Fruit fly (Drosophila melanogaster) whole organism, wandering third instar larva: ENCODE results near the gene Cda5.

Experiments
- CG32264 ChIP-seq: fragments of 200-800 bp; sonication (Bioruptor generic); optimal IDR thresholded peaks from 2 replicates; lab custom pipeline; 2016; ENCODE audit warnings: missing biosample characterization, missing genetic modification characterization
- CrebA ChIP-seq: fragments of 200-800 bp; sonication (Bioruptor generic); optimal IDR thresholded peaks from 2 replicates; lab custom pipeline; 2016; ENCODE audit warnings: missing biosample characterization, mild to moderate bottlenecking, missing genetic modification characterization, borderline replicate concordance
- Dfd ChIP-seq: fragments of >200 bp; optimal IDR thresholded peaks from 2 replicates; lab custom pipeline; 2017; ENCODE audit warnings: missing biosample characterization, missing genetic modification characterization
- Dif ChIP-seq: fragments of 200-275, 200-300 bp; sonication (Bioruptor generic); optimal IDR thresholded peaks from 2 replicates; lab custom pipeline; 2018; ENCODE audit warnings: missing biosample characterization, missing genetic modification characterization; ENCODE audit not compliant: partially characterized antibody
- Hnf4 ChIP-seq: fragments of 200-800 bp; sonication (Bioruptor generic); optimal IDR thresholded peaks from 2 replicates; lab custom pipeline; 2016; ENCODE audit warnings: missing biosample characterization, mild to moderate bottlenecking, missing genetic modification characterization
- Hr78 ChIP-seq: fragments of >200 bp; optimal IDR thresholded peaks from 2 replicates; lab custom pipeline; 2017; ENCODE audit warnings: missing biosample characterization, missing genetic modification characterization
- Hr83 ChIP-seq: fragments of 200-300 bp; sonication (Bioruptor generic); optimal IDR thresholded peaks from 2 replicates; lab custom pipeline; 2016; ENCODE audit warnings: missing biosample characterization, mild to moderate bottlenecking, missing genetic modification characterization, moderate library complexity; ENCODE audit not compliant: poor library complexity, severe bottlenecking
- Mio ChIP-seq: sonication (Bioruptor generic); optimal IDR thresholded peaks from 2 replicates; lab custom pipeline; 2016; ENCODE audit warnings: missing biosample characterization, missing genetic modification characterization
- Myc ChIP-seq: fragments of >200 bp; optimal IDR thresholded peaks from 2 replicates; lab custom pipeline; 2017
- N ChIP-seq: fragments of >200 bp; optimal IDR thresholded peaks from 2 replicates; lab custom pipeline; 2018; ENCODE audit warnings: missing biosample characterization, missing external identifiers, missing genetic modification characterization
- OdsH ChIP-seq: fragments of 200-800 bp; sonication (Bioruptor generic); optimal IDR thresholded peaks from 2 replicates; lab custom pipeline; 2016; ENCODE audit warnings: missing biosample characterization, mild to moderate bottlenecking, missing genetic modification characterization
- Rel ChIP-seq, 2 experiments: fragments of 200-800 bp; sonication (Bioruptor generic) in 1 of 2; optimal IDR thresholded peaks; 2 replicates in 1 of 2; 3 replicates in 1 of 2; lab custom pipeline; 2016 to 2019; ENCODE audit warnings: mild to moderate bottlenecking in 2 of 2, missing biosample characterization in 2 of 2, missing genetic modification characterization in 2 of 2, moderate library complexity in 1 of 2
- Sp1 ChIP-seq: fragments of 200-800 bp; sonication (Bioruptor generic); optimal IDR thresholded peaks from 3 replicates; lab custom pipeline; 2019; ENCODE audit warnings: missing biosample characterization, mild to moderate bottlenecking, missing genetic modification characterization, moderate library complexity
- Vsx2 ChIP-seq: fragments of 200-300, 225-300 bp; sonication (Bioruptor generic); optimal IDR thresholded peaks from 2 replicates; lab custom pipeline; 2018; ENCODE audit warnings: missing biosample characterization, missing genetic modification characterization; ENCODE audit not compliant: partially characterized antibody
- brk ChIP-seq: fragments of 200-800 bp; sonication (Bioruptor generic); optimal IDR thresholded peaks from 2 replicates; lab custom pipeline; 2016; ENCODE audit warnings: missing biosample characterization, mild to moderate bottlenecking, missing genetic modification characterization
- dl ChIP-seq, 2 experiments: fragments of 175-275, 200-275 bp in 1 of 2; fragments of 200-275 bp in 1 of 2; sonication (Bioruptor generic); optimal IDR thresholded peaks; lab custom pipeline; 2018; ENCODE audit warnings: mild to moderate bottlenecking in 2 of 2, missing biosample characterization in 2 of 2, missing genetic modification characterization in 2 of 2, moderate library complexity in 2 of 2; ENCODE audit not compliant: partially characterized antibody in 2 of 2, insufficient read depth in 1 of 2
- dmrt93B ChIP-seq: fragments of 200-800 bp; sonication (Bioruptor generic); optimal IDR thresholded peaks from 2 replicates; lab custom pipeline; 2018; ENCODE audit warnings: missing biosample characterization, mild to moderate bottlenecking, missing genetic modification characterization
- ey ChIP-seq: fragments of 200-800 bp; sonication (Bioruptor generic); optimal IDR thresholded peaks from 2 replicates; lab custom pipeline; 2016; ENCODE audit warnings: missing biosample characterization, missing genetic modification characterization
- h ChIP-seq: fragments of 200-800 bp; sonication (Bioruptor generic); optimal IDR thresholded peaks from 3 replicates; lab custom pipeline; 2016; ENCODE audit warnings: missing biosample characterization, mild to moderate bottlenecking, missing genetic modification characterization
- lola ChIP-seq: fragments of >200 bp; optimal IDR thresholded peaks from 2 replicates; lab custom pipeline; 2017; ENCODE audit warnings: missing biosample characterization, missing genetic modification characterization
- pan ChIP-seq: fragments of >200 bp; optimal IDR thresholded peaks from 2 replicates; lab custom pipeline; 2017
- rgr ChIP-seq: fragments of 200-800 bp; sonication (Bioruptor generic); optimal IDR thresholded peaks from 3 replicates; lab custom pipeline; 2016; ENCODE audit warnings: missing biosample characterization, mild to moderate bottlenecking, missing genetic modification characterization
- sage ChIP-seq: fragments of 200-800 bp; sonication (Bioruptor generic); optimal IDR thresholded peaks from 2 replicates; lab custom pipeline; 2016; ENCODE audit warnings: missing biosample characterization, mild to moderate bottlenecking, missing genetic modification characterization
- tai ChIP-seq: sonication (Bioruptor generic); optimal IDR thresholded peaks from 2 replicates; lab custom pipeline; 2016; ENCODE audit warnings: missing biosample characterization, missing genetic modification characterization
- usp ChIP-seq: fragments of >200 bp; optimal IDR thresholded peaks from 2 replicates; lab custom pipeline; 2017; ENCODE audit warnings: missing biosample characterization, missing genetic modification characterization
- woc ChIP-seq: sonication (Bioruptor generic); optimal IDR thresholded peaks from 2 replicates; lab custom pipeline; 2016; ENCODE audit warnings: missing biosample characterization, mild to moderate bottlenecking, missing genetic modification characterization

The Cda5 gene

dm6 chr2L:107032-107431 lies 41.8 kb upstream of the Cda5 start:
- TF ChIP-seq Hnf4 (GFP tag; lab: Kevin White, UChicago) (no peak), rgr (GFP tag; lab: Kevin White, UChicago) (no peak), usp (GFP tag; lab: Kevin White, UChicago) (no peak), brk (GFP tag; lab: Kevin White, UChicago) (no peak), Sp1 (GFP tag; lab: Kevin White, UChicago) (no peak), Myc (lab: Kevin White, UChicago) (no peak), woc (GFP tag; lab: Kevin White, UChicago) (no peak), dl (GFP tag; optimal IDR thresholded peaks at IDR 0.05; lab: Kevin White, UChicago; ENCODE audit: insufficient read depth in 1 of 2, partially characterized antibody in 2 of 2) (no peak), Hr83 (no peak), dmrt93B (no peak), tai (GFP tag; lab: Kevin White, UChicago) (no peak), Rel (GFP tag; optimal IDR thresholded peaks at IDR 0.05; lab: Kevin White, UChicago) (no peak), Rel (tag; optimal IDR thresholded peaks at IDR 0.05; lab: Kevin White, UChicago) (no peak), Vsx2 (no peak)

- no peak for TF ChIP-seq Hnf4 (GFP tag; lab: Kevin White, UChicago)
- no peak for TF ChIP-seq Dif
- TF ChIP-seq brk (GFP tag; lab: Kevin White, UChicago) = no peak
- no peak for TF ChIP-seq lola (GFP tag; lab: Kevin White, UChicago)
- no peak for TF ChIP-seq ey (GFP tag; lab: Kevin White, UChicago)
- TF ChIP-seq pan (lab: Kevin White, UChicago) = no peak
Observed at dm6 chr2L:106540-106939, 41.3 kb upstream of the Cda5 start, which contains the start of the genes Nhe1 and Sam-S. TSS of gene Nhe1 (minus strand) at chr2L:106732. TSS of gene Sam-S (plus strand) at chr2L:106903.

DNA sequence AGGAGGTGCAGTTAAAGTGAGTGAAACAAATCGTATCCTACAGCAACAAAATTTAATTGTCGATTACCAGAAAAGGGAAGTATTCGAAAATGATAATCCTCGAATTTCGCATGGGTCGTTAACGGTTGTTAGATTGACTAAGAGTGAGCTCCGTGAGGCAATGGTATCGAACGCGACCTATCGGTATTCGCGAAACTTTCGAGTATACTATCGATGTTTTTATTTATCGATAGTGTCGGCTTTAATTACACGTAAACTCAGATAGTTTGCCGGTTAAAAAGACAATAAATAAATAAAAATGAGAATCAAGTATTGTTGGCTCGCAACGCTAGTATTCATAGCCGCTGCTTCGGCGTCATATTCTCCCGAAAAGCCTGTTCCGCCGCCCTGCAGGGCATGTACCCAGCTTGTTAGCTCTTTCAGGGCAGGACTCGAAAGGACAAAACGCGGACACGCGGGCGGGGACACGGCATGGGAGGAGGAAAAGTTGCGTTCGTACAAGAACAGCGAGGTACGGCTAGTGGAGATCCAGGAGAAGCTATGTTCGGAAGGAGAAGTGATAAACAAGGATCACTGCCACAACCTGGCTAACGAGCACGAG lies 37.1 kb upstream of the Cda5 start, which contains the start of gene Creld:
Gene Creld (plus strand): TSS at position 220 of the 601 bp plus-strand sequence.
- TF ChIP-seq Hr83 = peak; percentile 72
- TF ChIP-seq Hnf4 (GFP tag; lab: Kevin White, UChicago) = peak; percentile 67
- TF ChIP-seq Hr78 (GFP tag; lab: Kevin White, UChicago) = no peak
- peak; percentile 49 for TF ChIP-seq Myc (lab: Kevin White, UChicago)
- no peak for TF ChIP-seq dmrt93B
- TF ChIP-seq sage (GFP tag; lab: Kevin White, UChicago) = peak; percentile 23
- TF ChIP-seq, all 38 proteins: peak for 4

DNA sequence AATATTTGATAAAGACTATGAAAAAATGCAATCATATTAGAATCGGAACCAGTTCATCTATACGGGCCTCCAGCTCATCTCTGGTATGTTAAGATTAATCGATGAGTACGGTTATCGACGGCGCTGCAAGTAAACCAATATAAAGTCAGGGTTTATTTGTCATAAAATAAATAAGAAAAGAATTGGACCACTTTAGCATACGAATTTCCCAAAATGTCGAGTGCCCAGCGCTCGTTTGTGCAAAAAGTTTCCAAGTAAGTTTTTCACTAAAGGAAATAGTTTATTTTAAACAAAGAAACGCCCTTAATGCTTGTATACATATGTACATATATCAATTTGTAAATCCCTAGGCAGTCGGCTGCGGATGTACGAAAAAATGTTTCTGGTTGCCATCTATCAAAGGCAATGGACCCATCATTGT lies 29.4 kb upstream of the Cda5 start, which contains the start of gene Zir:
Gene Zir (plus strand): TSS at position 101 of the 421 bp plus-strand sequence.
- TF ChIP-seq CG32264 (GFP tag; lab: Kevin White, UChicago) (peak; percentile 26), Dif (no peak), Hnf4 (GFP tag; lab: Kevin White, UChicago) (no peak), h (GFP tag; lab: Kevin White, UChicago) (no peak), Hr83 (peak; percentile 21), Dfd (GFP tag; lab: Kevin White, UChicago) (no peak), brk (GFP tag; lab: Kevin White, UChicago) (peak; percentile 13), Rel (GFP tag; optimal IDR thresholded peaks at IDR 0.05; lab: Kevin White, UChicago) (no peak), Rel (tag; optimal IDR thresholded peaks at IDR 0.05; lab: Kevin White, UChicago) (peak; percentile 73), woc (GFP tag; lab: Kevin White, UChicago) (peak; percentile 73), Mio (GFP tag; lab: Kevin White, UChicago) (no peak), N (GFP tag; lab: Kevin White, UChicago) (no peak)

dm6 chr2L:94096-94495 lies 28.9 kb upstream of the Cda5 start:
- TF ChIP-seq OdsH (GFP tag; lab: Kevin White, UChicago) (no peak), rgr (GFP tag; lab: Kevin White, UChicago) (no peak), woc (GFP tag; lab: Kevin White, UChicago) (no peak), CrebA (GFP tag; lab: Kevin White, UChicago) (no peak), Hr83 (no peak)

DNA sequence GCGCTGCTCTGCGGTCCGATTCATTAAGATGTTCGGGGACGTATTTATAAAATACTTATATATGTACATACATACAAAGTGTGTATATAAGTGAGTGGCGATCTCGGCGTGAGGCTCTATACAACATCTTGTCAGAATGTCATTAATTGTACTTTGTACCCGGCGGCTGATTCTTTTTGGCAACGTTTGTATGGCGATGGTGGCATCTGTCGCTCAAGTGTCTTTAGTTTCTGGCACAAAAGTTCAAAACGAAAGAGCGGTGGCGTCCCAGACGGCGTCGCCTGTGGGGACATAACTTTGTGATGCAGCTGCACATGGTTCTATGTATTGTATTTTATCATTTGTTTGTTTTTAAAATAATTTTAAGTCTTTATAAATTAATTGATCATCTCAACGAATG lies 27.8 kb upstream of the Cda5 start:
- peak; percentile 20 for TF ChIP-seq Rel (GFP tag; optimal IDR thresholded peaks at IDR 0.05; lab: Kevin White, UChicago)
- no peak for TF ChIP-seq Rel (tag; optimal IDR thresholded peaks at IDR 0.05; lab: Kevin White, UChicago)
- TF ChIP-seq Dif = no peak
